Fruit fly (Drosophila melanogaster): Measurements from ENCODE around the gene Rpn5.

Rpn5 gene

DNA sequence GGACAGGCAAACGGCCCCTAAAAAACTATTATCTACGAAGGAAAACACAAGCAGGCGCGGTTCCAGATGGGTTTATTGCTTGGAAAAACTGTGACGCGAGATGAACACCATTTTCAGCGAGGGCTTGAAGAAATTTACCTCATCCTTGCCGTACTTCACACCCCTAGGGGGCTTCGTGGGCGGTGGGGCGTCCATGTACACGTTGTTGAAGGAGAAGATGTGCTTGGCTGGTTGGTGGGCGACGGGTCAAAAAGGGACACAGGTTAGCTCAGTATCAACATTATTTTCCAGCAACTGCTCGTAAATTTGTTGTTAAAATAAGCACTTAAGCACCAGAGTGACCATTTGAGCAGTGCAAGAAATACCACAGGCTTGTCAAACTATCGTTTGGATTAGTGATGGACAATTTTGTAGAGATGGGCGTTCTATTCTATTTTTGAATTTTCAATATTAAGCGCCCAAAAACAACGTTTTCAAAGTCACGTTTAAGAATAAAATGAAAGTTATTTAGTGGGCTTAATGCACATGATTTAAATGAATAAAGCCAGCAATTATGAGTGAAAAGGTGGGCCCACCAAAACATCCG lies 30.6 kb upstream of the Rpn5 start, which contains the start of gene Sec8 (continued):
- TF ChIP-seq CG8478 (optimal IDR thresholded peaks at IDR 0.05) (no peak), crc (GFP tag; optimal IDR thresholded peaks at IDR 0.05) (peak; percentile 13), crp (GFP tag; optimal IDR thresholded peaks at IDR 0.05) (no peak), Lpt (GFP tag; optimal IDR thresholded peaks at IDR 0.05) (no peak), dysf (GFP tag; IDR thresholded peaks at IDR 0.05) (peak; percentile 28; the same call in 1 of the 3 replicates), tup (GFP tag; optimal IDR thresholded peaks at IDR 0.05) (no peak), Dp (GFP tag; optimal IDR thresholded peaks at IDR 0.05) (peak; percentile 87), CG12659 (GFP tag; optimal IDR thresholded peaks at IDR 0.05) (peak; percentile 56), row (GFP tag; IDR thresholded peaks at IDR 0.05) (peak; percentile 77), Sry-δ (GFP tag; optimal IDR thresholded peaks at IDR 0.05) (peak; percentile 99), CG18619 (GFP tag; optimal IDR thresholded peaks at IDR 0.05) (no peak), CG17186 (GFP tag; optimal IDR thresholded peaks at IDR 0.05) (peak; percentile 33), CG14441 (GFP tag; IDR thresholded peaks at IDR 0.05) (no peak), CG14710 (tag; optimal IDR thresholded peaks at IDR 0.05) (peak; percentile 63), sd (tag; optimal IDR thresholded peaks at IDR 0.05) (no peak), zen2 (GFP tag; IDR thresholded peaks at IDR 0.05; ENCODE audit: partially characterized antibody) (peak; percentile 52; the same call in 1 of the 3 replicates), CG15696 (tag; optimal IDR thresholded peaks at IDR 0.05) (peak; percentile 38), fd3F (GFP tag; optimal IDR thresholded peaks at IDR 0.05) (no peak), insv (GFP tag; optimal IDR thresholded peaks at IDR 0.05) (no peak), ase (GFP tag; IDR thresholded peaks at IDR 0.05) (no peak), cas (GFP tag; IDR thresholded peaks at IDR 0.05) (no peak), mam (GFP tag; optimal IDR thresholded peaks at IDR 0.05) (peak; percentile 64), vfl (GFP tag; optimal IDR thresholded peaks at IDR 0.05) (no peak), MESR4 (GFP tag; optimal IDR thresholded peaks at IDR 0.05) (peak; percentile 92), tx (GFP tag; optimal IDR thresholded peaks at IDR 0.05) (peak; percentile 40), Med (GFP tag) (peak; percentile 93), CG8944 (GFP tag; optimal IDR thresholded peaks at IDR 0.05) (peak; percentile 2), CG34422 (GFP tag; IDR thresholded peaks at IDR 0.05) (peak; percentile 64; the same call in 2 of the 3 replicates), GATAe (GFP tag; conservative IDR thresholded peaks at IDR 0.05) (no peak)

DNA sequence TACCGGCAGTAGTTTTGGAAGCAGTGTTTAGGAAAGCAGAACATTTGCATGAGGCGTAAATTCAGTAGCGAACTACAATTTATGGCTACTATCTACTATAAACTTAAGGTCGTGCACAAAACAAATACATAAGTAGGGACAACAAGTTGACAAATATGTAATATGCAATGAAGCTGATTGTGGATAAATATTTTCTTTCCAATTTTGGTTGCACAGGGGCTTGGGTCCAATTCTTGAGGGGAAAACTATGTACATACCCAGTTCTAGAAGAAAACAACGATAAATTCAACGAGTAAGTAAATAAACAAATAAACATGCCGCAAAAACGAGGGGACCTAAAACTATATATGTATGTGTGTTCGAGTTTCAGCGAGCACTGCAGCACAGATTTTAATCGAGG lies 28.3 kb upstream of the Rpn5 start:
- TF ChIP-seq zen2 (GFP tag; IDR thresholded peaks at IDR 0.05; ENCODE audit: partially characterized antibody) (no peak), Ets97D (GFP tag; optimal IDR thresholded peaks at IDR 0.05) (no peak), pfk (GFP tag; optimal IDR thresholded peaks at IDR 0.05) (no peak), sens (GFP tag) (peak; percentile 71), bcd (GFP tag; optimal IDR thresholded peaks at IDR 0.05) (no peak), CG33557 (GFP tag; optimal IDR thresholded peaks at IDR 0.05) (peak; percentile 27), lola (GFP tag; optimal IDR thresholded peaks at IDR 0.05) (no peak), Hand (GFP tag; optimal IDR thresholded peaks at IDR 0.05) (no peak), az2 (GFP tag; optimal IDR thresholded peaks at IDR 0.05) (no peak), dmrt11E (tag; optimal IDR thresholded peaks at IDR 0.05) (peak; percentile 46), nom (GFP tag; optimal IDR thresholded peaks at IDR 0.05) (no peak), CG1832 (GFP tag; optimal IDR thresholded peaks at IDR 0.05) (no peak), CG18599 (GFP tag; optimal IDR thresholded peaks at IDR 0.05) (no peak), ab (GFP tag; optimal IDR thresholded peaks at IDR 0.05) (no peak), ac (GFP tag; optimal IDR thresholded peaks at IDR 0.05) (peak; percentile 39), CG6272 (GFP tag; IDR thresholded peaks at IDR 0.05) (no peak), da (GFP tag; optimal IDR thresholded peaks at IDR 0.05) (no peak), MTF-1 (GFP tag; optimal IDR thresholded peaks at IDR 0.05; ENCODE audit: borderline replicate concordance) (peak; percentile 3), hkb (optimal IDR thresholded peaks at IDR 0.05) (no peak), hkb (GFP tag; IDR thresholded peaks at IDR 0.05) (no peak), Lim3 (GFP tag; IDR thresholded peaks at IDR 0.05) (no peak), CG15696 (tag; optimal IDR thresholded peaks at IDR 0.05) (peak; percentile 79), sima (GFP tag; optimal IDR thresholded peaks at IDR 0.05) (no peak), NC2α (GFP tag; optimal IDR thresholded peaks at IDR 0.05) (no peak)

Data from whole organism, embryonic.